Worm (Caenorhabditis elegans) whole organism, L4/young adult: ENCODE results near the gene pqn-16.

Experiments used
- W03F9.2 ChIP-seq: fragments of 150-350 bp; optimal IDR thresholded peaks from 2 replicates; lab custom pipeline; 2014; ENCODE audit warnings: missing biosample characterization, missing genetic modification characterization
- dao-5 ChIP-seq: sonication (generic microtip); optimal IDR thresholded peaks from 2 replicates; lab custom pipeline; 2016; ENCODE audit warnings: missing genotype, missing genetic modification characterization, moderate library complexity, missing compliant biosample characterization
- him-1 ChIP-seq: sonication (generic microtip); optimal IDR thresholded peaks from 2 replicates; lab custom pipeline; 2016; ENCODE audit warnings: missing genotype, missing genetic modification reagents, missing genetic modification characterization, missing compliant biosample characterization

DNA sequence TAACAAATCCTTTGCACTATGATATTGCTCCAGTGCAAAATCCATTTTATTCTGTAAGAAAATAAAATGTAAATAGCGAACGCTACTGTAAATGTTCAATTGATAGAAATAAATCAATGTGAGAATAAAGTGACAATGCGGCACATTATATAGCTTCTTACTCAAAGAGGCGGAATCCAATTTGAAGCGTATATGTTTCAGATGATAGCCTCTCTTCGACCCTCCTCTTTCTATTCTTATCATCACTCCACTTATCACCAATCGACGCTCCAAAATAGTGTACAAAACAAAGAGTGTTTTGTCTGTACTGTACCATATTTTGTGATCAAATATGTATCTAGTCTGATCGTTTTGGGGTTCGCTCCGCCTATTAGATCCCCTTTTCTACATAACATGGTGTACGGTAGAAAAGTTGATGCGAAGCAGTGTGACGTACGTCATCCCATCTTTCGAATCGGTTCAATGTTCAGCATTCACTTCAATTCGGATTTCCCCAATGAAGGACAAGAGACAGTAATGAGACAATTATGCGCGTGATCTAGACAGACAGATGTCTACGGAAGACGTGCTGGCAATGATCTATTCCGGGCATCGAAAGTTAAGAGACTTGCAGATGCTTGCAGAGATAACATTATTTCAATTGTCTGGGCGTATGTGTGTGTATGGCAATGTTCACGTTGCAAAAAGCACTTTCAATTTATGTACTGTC is 26.9 kb upstream of the pqn-16 start, which contains the start of gene spl-2:
- TF ChIP-seq him-1 (tag; lab: Kevin White, UChicago), result no peak
- no peak for TF ChIP-seq W03F9.2
- TF ChIP-seq dao-5, result no peak
